Worm (Caenorhabditis elegans) whole organism, late embryonic: ENCODE data around the gene C18E9.2.

Experiments
- C08G9.2 ChIP-seq: sonication (generic microtip); optimal IDR thresholded peaks from 2 replicates; lab custom pipeline; 2016; ENCODE audit warnings: mild to moderate bottlenecking, missing genetic modification characterization, moderate library complexity, missing compliant biosample characterization
- C38D4.7 ChIP-seq: fragments of 200-800 bp; sonication (Bioruptor generic); optimal IDR thresholded peaks from 2 replicates; lab custom pipeline; 2018; ENCODE audit warnings: mild to moderate bottlenecking, missing genetic modification characterization, moderate library complexity, missing compliant biosample characterization
- F13H6.1 ChIP-seq: sonication (generic microtip); optimal IDR thresholded peaks from 2 replicates; lab custom pipeline; 2016; ENCODE audit warnings: missing genetic modification characterization, missing compliant biosample characterization
- K02D7.2 ChIP-seq: sonication (generic microtip); optimal IDR thresholded peaks from 2 replicates; lab custom pipeline; 2017; ENCODE audit warnings: mild to moderate bottlenecking, missing genetic modification characterization, missing compliant biosample characterization
- K09A11.1 ChIP-seq: sonication (generic microtip); optimal IDR thresholded peaks from 2 replicates; lab custom pipeline; 2017; ENCODE audit warnings: antibody characterized with exemption, mild to moderate bottlenecking, missing genetic modification characterization, missing compliant biosample characterization; ENCODE audit not compliant: insufficient read depth
- T23F11.4 ChIP-seq: fragments of 200-800 bp; sonication (Bioruptor generic); optimal IDR thresholded peaks from 2 replicates; lab custom pipeline; 2018; ENCODE audit warnings: mild to moderate bottlenecking, missing genetic modification characterization, missing compliant biosample characterization
- Y22D7AL.16 ChIP-seq: sonication (generic microtip); optimal IDR thresholded peaks from 2 replicates; lab custom pipeline; 2016; ENCODE audit warnings: missing genetic modification characterization, missing compliant biosample characterization
- ahr-1 ChIP-seq: sonication (generic microtip); optimal IDR thresholded peaks from 2 replicates; lab custom pipeline; 2016; ENCODE audit warnings: missing genetic modification characterization, missing compliant biosample characterization
- ceh-18 ChIP-seq: sonication (generic microtip); optimal IDR thresholded peaks from 2 replicates; lab custom pipeline; 2016; ENCODE audit warnings: missing genetic modification characterization, missing compliant biosample characterization
- ceh-19 ChIP-seq: fragments of 200-800 bp; sonication (Bioruptor generic); optimal IDR thresholded peaks from 2 replicates; lab custom pipeline; 2018; ENCODE audit warnings: mild to moderate bottlenecking, missing genetic modification characterization, missing compliant biosample characterization
- ceh-31 ChIP-seq: sonication (generic microtip); optimal IDR thresholded peaks from 2 replicates; lab custom pipeline; 2016; ENCODE audit warnings: missing genetic modification characterization, missing compliant biosample characterization
- ceh-34 ChIP-seq: sonication (generic microtip); optimal IDR thresholded peaks from 2 replicates; lab custom pipeline; 2016; ENCODE audit warnings: mild to moderate bottlenecking, missing genetic modification characterization, missing compliant biosample characterization
- che-1 ChIP-seq: sonication (generic microtip); optimal IDR thresholded peaks from 2 replicates; lab custom pipeline; 2016; ENCODE audit warnings: mild to moderate bottlenecking, missing genetic modification characterization, missing compliant biosample characterization
- dve-1 ChIP-seq: sonication (generic microtip); optimal IDR thresholded peaks from 2 replicates; lab custom pipeline; 2017; ENCODE audit warnings: antibody characterized with exemption, mild to moderate bottlenecking, missing genetic modification characterization, missing compliant biosample characterization
- elt-2 ChIP-seq: sonication (generic microtip); optimal IDR thresholded peaks from 2 replicates; lab custom pipeline; 2016; ENCODE audit warnings: missing genetic modification reagents, missing genetic modification characterization, missing compliant biosample characterization
- elt-4 ChIP-seq: sonication (generic microtip); optimal IDR thresholded peaks from 2 replicates; lab custom pipeline; 2016; ENCODE audit warnings: missing genetic modification characterization, missing compliant biosample characterization
- ets-4 ChIP-seq: sonication (generic microtip); optimal IDR thresholded peaks from 2 replicates; lab custom pipeline; 2016; ENCODE audit warnings: missing genetic modification characterization, missing compliant biosample characterization
- fkh-10 ChIP-seq: fragments of 150-350 bp; optimal IDR thresholded peaks from 2 replicates; lab custom pipeline; 2014; ENCODE audit warnings: missing biosample characterization, missing genetic modification reagents, missing genetic modification characterization
- gmeb-2 ChIP-seq: sonication (generic microtip); optimal IDR thresholded peaks from 2 replicates; lab custom pipeline; 2016; ENCODE audit warnings: missing genetic modification characterization, inconsistent platforms, missing compliant biosample characterization
- hlh-15 ChIP-seq: sonication (generic microtip); optimal IDR thresholded peaks from 2 replicates; lab custom pipeline; 2016; ENCODE audit warnings: missing genetic modification characterization, missing compliant biosample characterization
- hlh-30 ChIP-seq: sonication (generic microtip); optimal IDR thresholded peaks from 2 replicates; lab custom pipeline; 2017; ENCODE audit warnings: antibody characterized with exemption, missing genetic modification characterization, missing compliant biosample characterization; ENCODE audit not compliant: insufficient read depth
- lin-11 ChIP-seq: fragments of 200-800 bp; sonication (Bioruptor generic); optimal IDR thresholded peaks from 2 replicates; lab custom pipeline; 2018; ENCODE audit warnings: mild to moderate bottlenecking, missing genetic modification characterization, missing compliant biosample characterization
- madf-2 ChIP-seq: sonication (generic microtip); optimal IDR thresholded peaks from 2 replicates; lab custom pipeline; 2017; ENCODE audit warnings: missing genetic modification characterization, missing compliant biosample characterization
- mec-3 ChIP-seq: sonication (generic microtip); optimal IDR thresholded peaks from 2 replicates; lab custom pipeline; 2016; ENCODE audit warnings: borderline replicate concordance, missing genetic modification characterization, missing compliant biosample characterization
- pha-4 ChIP-seq: fragments of 150-350 bp; optimal IDR thresholded peaks from 2 replicates; lab custom pipeline; 2018; ENCODE audit warnings: missing biosample characterization, missing genetic modification reagents, missing genetic modification characterization
- ref-2 ChIP-seq: sonication (generic microtip); optimal IDR thresholded peaks from 2 replicates; lab custom pipeline; 2016; ENCODE audit warnings: missing genetic modification characterization, missing compliant biosample characterization
- sdc-2 ChIP-seq: sonication (generic microtip); optimal IDR thresholded peaks from 2 replicates; lab custom pipeline; 2016; ENCODE audit warnings: missing genotype, missing genetic modification characterization, missing compliant biosample characterization
- sox-2 ChIP-seq: fragments of 200-800 bp; sonication (Bioruptor generic); IDR thresholded peaks from 2 replicates; pipeline ENCODE4 v1.3.6; 2022; ENCODE audit warnings: missing genetic modification reagents, missing genetic modification characterization, missing compliant biosample characterization
- sox-4 ChIP-seq: sonication (generic microtip); optimal IDR thresholded peaks from 2 replicates; lab custom pipeline; 2017; ENCODE audit warnings: mild to moderate bottlenecking, missing genetic modification characterization, inconsistent platforms, missing compliant biosample characterization
- tbx-2 ChIP-seq: sonication (generic microtip); optimal IDR thresholded peaks from 2 replicates; lab custom pipeline; 2016; ENCODE audit warnings: missing genetic modification characterization, missing compliant biosample characterization
- unc-42 ChIP-seq: sonication (generic microtip); optimal IDR thresholded peaks from 2 replicates; lab custom pipeline; 2016; ENCODE audit warnings: missing genotype, missing genetic modification characterization, missing compliant biosample characterization
- zip-5 ChIP-seq: sonication (generic microtip); optimal IDR thresholded peaks from 2 replicates; lab custom pipeline; 2016; ENCODE audit warnings: missing genetic modification characterization, missing compliant biosample characterization
- ztf-16 ChIP-seq: sonication (generic microtip); optimal IDR thresholded peaks from 2 replicates; lab custom pipeline; 2017; ENCODE audit warnings: missing genetic modification characterization, missing compliant biosample characterization

The C18E9.2 gene

DNA sequence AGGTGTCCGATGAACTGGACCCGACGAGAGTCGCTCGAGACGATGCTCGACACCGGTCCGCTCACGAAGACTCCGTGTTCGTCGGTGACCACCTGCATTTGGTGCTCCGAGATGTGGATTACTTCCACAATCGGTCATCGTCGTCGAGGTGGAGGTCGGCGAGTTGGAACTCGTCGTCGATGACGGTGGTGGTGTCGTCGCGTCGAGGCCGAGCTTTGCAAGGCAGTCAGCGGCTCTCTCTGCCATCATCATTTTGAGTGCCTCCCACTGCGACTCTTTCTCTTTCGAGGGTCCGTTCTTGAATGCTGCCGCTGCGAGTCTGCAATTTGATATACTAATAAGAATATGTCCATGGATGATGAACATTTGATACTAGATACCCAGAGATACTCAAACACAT, 42.9 kb downstream of the C18E9.2 start:
- TF ChIP-seq sox-4 (tag; lab: Kevin White, UChicago) (no peak), fkh-10 (GFP tag; lab: Kevin White, UChicago) (no peak), pha-4 (tag; lab: Kevin White, UChicago) (no peak), Y22D7AL.16 (no peak), ceh-18 (tag; lab: Kevin White, UChicago) (no peak), tbx-2 (tag; lab: Kevin White, UChicago) (no peak), zip-5 (tag; lab: Kevin White, UChicago) (no peak), hlh-15 (tag; lab: Kevin White, UChicago) (no peak), madf-2 (no peak), che-1 (tag; lab: Kevin White, UChicago) (no peak), C38D4.7 (GFP tag; lab: Kevin White, UChicago) (no peak), K09A11.1 (tag; lab: Kevin White, UChicago) (no peak)
- TF ChIP-seq, all 69 proteins: peak for 0

DNA sequence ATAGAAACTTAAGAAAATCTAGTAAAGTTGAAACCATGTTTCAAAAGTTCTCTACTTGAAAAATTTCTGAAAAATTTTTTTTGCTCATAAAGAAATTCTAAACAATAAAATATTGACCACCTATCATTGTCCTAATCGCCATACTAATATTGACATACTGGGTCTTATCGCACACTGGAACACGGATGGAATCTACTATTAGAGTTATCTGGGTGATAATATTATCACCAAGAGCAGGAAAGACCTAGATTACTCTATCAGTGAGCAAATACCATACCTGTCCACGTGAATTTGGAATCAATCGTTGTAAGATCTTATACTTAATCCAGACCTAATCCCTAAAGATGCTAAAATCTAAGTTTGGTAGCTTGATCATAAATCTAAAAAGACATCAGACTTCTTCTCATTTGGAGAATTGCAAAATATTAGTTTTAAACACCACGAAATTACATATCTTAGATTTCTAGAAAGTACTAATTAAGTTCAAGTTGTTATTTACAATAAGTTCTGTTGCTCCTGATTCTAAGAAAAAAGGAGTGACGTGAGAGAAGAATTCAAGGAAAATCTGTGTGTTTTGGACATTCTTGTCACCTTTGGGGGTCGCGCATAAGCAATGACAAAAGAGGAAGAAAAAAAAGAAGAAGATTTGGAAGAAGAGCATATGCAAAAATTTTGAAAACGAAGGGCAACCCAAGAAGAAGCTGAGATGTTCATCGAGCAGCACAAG, 45.3 kb downstream of the C18E9.2 start:
- TF ChIP-seq mec-3 (tag; lab: Kevin White, UChicago) (no peak), ztf-16 (no peak), F13H6.1 (no peak), elt-2 (peak; percentile 98), dve-1 (tag; lab: Kevin White, UChicago) (peak; percentile 15)

DNA sequence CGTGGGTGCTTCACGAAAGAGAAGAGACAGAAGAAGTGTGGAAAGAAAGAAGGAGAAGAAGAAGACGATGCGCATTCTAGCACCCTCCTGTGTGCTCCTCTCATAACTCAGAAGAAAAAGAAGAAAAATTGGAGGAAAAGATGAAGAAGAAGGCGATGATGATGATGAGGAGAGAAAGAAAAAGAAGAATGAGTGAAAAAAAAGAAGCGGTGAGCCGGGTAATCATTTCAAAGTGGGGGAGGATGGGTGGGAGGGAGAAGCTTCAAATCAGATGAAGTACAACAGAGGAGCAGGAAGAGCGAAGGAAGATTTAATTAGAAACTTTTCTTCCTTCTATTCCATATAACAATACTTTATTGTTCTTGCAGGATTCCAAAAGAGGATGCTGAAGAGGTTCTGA, 45.9 kb downstream of the C18E9.2 start:
- TF ChIP-seq ceh-31 (tag; lab: Kevin White, UChicago) (peak; percentile 17), lin-11 (tag; lab: Kevin White, UChicago) (no peak), K02D7.2 (tag; lab: Kevin White, UChicago) (no peak), unc-42 (tag; lab: Kevin White, UChicago) (peak; percentile 82), ceh-19 (GFP tag; lab: Kevin White, UChicago) (peak; percentile 15), T23F11.4 (GFP tag; lab: Kevin White, UChicago) (no peak), ets-4 (tag; lab: Kevin White, UChicago) (no peak)

DNA sequence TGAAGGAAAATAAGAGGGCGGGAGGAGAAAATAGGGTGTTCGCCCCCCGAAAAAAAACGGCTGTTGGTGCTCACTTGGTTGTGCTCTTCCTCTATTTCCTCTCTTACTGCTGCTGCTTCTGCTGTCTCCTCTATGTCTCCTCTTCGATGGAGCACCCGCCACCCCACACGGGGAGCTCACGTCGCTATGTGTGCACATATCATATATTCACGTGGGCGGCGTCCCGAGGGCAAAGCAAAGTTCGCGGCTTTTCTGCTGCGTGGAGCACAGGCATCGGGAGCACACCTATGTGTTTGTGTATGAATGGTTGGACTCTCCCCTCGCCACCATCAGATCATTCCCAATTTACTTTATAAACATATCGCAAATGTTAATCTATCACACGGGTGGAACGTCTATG, 48.5 kb downstream of the C18E9.2 start:
- TF ChIP-seq sox-2 (GFP tag; lab: Robert Waterston, UW) (no peak), elt-4 (tag; lab: Kevin White, UChicago) (peak; percentile 23), ref-2 (tag; lab: Kevin White, UChicago) (peak; percentile 14), sdc-2 (tag; lab: Kevin White, UChicago) (peak; percentile 39), ahr-1 (tag; lab: Kevin White, UChicago) (no peak), Y22D7AL.16 (no peak), hlh-30 (tag; lab: Kevin White, UChicago) (peak; percentile 65), ceh-31 (tag; lab: Kevin White, UChicago) (peak; percentile 9), mec-3 (tag; lab: Kevin White, UChicago) (peak; percentile 64), ceh-34 (tag; lab: Kevin White, UChicago) (peak; percentile 61), ceh-18 (tag; lab: Kevin White, UChicago) (peak; percentile 42), gmeb-2 (tag; lab: Kevin White, UChicago) (no peak)

DNA sequence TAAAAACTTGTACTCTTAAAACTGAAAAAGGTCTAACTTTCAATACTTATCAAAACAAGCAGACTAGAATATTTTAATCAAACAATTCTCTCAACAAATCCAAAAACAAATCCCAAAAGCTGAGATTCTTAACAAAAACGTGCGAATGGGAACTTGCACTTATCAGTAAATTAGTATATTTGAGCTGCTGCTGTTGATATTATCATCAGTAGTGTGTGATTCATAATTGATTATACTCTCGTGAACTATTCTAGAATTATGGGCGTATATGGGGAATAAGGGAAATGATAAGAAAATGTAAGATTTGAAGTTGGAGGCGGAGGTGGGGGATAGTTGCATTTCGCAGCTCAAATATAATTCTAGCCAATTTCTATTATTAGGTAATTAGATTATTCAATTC, 49.4 kb downstream of the C18E9.2 start:
- TF ChIP-seq ztf-16 (no peak), C08G9.2 (tag; lab: Kevin White, UChicago) (no peak)
- TF ChIP-seq, all 69 proteins: peak for 0
